Fruit fly (Drosophila melanogaster): Measurements from ENCODE around the gene CG14881.

DNA sequence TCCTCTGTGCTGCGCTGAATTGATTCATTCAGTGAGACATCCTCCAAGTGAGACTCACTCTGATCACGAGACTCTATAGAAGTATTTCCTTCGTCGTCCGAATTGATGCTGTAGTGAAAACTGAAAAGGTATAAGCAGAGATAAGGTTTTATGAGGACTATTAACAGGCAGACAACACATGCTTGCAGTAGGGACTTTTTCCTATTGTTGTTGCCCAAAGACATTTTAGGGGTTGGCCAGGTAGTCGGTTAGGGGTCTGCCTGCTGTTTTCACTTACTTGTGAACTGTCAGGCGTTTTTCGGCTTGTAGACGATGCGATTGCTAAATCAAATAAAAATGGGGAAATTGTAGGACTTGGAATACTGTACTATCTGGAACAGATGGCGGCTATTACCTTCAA lies 33.9 kb downstream of the CG14881 start:
- TF ChIP-seq Abd-B (GFP tag; optimal IDR thresholded peaks at IDR 0.05) (no peak), rgr (GFP tag; optimal IDR thresholded peaks at IDR 0.05) (no peak)

Data from whole organism, wandering third instar larva.